Fruit fly (Drosophila melanogaster) whole organism: ENCODE results near the gene Alms1b.

Experiments used
- Dll ChIP-seq: fragments of >200 bp; optimal IDR thresholded peaks from 2 replicates; lab custom pipeline; 2017
- pan ChIP-seq: fragments of >200 bp; optimal IDR thresholded peaks from 2 replicates; lab custom pipeline; 2017
- psq ChIP-seq: fragments of >200 bp; optimal IDR thresholded peaks from 2 replicates; lab custom pipeline; 2017

- no peak for TF ChIP-seq Dll (lab: Kevin White, UChicago)
- TF ChIP-seq pan: no peak
- TF ChIP-seq psq (lab: Kevin White, UChicago): no peak
Observed at dm6 chrX:4605313-4605712, 25.4 kb downstream of the Alms1b start.
